Worm (Caenorhabditis elegans) whole organism, midembryonic: ENCODE results near the gene str-63.

Source experiments
- flt-1 ChIP-seq: fragments of 200-800 bp; sonication (Bioruptor generic); IDR thresholded peaks from 2 replicates; pipeline ENCODE4 v1.3.6; 2022; ENCODE audit warnings: missing genetic modification characterization, missing compliant biosample characterization
- tab-1 ChIP-seq: fragments of 200-800 bp; sonication (Bioruptor generic); IDR thresholded peaks from 2 replicates; pipeline ENCODE4 v1.3.6; 2022; ENCODE audit warnings: missing genetic modification characterization, missing compliant biosample characterization
- ztf-23 ChIP-seq: fragments of 200-800 bp; sonication (Bioruptor generic); IDR thresholded peaks from 2 replicates; pipeline ENCODE4 v1.3.6; 2022; ENCODE audit warnings: missing genetic modification reagents, missing genetic modification characterization, missing compliant biosample characterization

- TF ChIP-seq tab-1 (no peak), ztf-23 (GFP tag; lab: Robert Waterston, UW) (no peak), flt-1 (no peak)
These were observed 19.3 kb upstream of the str-63 start, which contains the start of gene C17B7.9 for ce11 chrV:3332023-3332422.
